Fruit fly (Drosophila melanogaster) whole organism, embryonic: ENCODE data around the gene Obp99b.

Experiments
- ATbp ChIP-seq: fragments of 200-800 bp; sonication (Bioruptor generic); optimal IDR thresholded peaks from 2 replicates; lab custom pipeline; 2017; ENCODE audit warnings: missing biosample characterization, mild to moderate bottlenecking, missing genetic modification characterization, missing genetic modification reagents
- Blimp-1 ChIP-seq: fragments of 200-800 bp; sonication (Bioruptor generic); optimal IDR thresholded peaks from 3 replicates; lab custom pipeline; 2018; ENCODE audit warnings: missing biosample characterization, missing genetic modification characterization, mild to moderate bottlenecking, moderate library complexity, missing genetic modification reagents
- CG10267 ChIP-seq: fragments of 200-800 bp; sonication (Bioruptor generic); optimal IDR thresholded peaks from 2 replicates; lab custom pipeline; 2018; ENCODE audit warnings: missing biosample characterization, mild to moderate bottlenecking, missing genetic modification characterization, moderate library complexity
- CG10979 ChIP-seq: fragments of 200-800 bp; sonication (Bioruptor generic); optimal IDR thresholded peaks from 2 replicates; lab custom pipeline; 2018; ENCODE audit warnings: missing biosample characterization, mild to moderate bottlenecking, missing genetic modification characterization, moderate library complexity
- CG11504 ChIP-seq: fragments of 200-800 bp; sonication (Bioruptor generic); optimal IDR thresholded peaks from 3 replicates; lab custom pipeline; 2019; ENCODE audit warnings: missing biosample characterization, mild to moderate bottlenecking, missing genetic modification characterization, moderate library complexity
- CG14710 ChIP-seq: fragments of 200-800 bp; sonication (Bioruptor generic); optimal IDR thresholded peaks from 3 replicates; lab custom pipeline; 2019; ENCODE audit warnings: missing biosample characterization, mild to moderate bottlenecking, missing genetic modification characterization, moderate library complexity
- CG15269 ChIP-seq: fragments of 200-800 bp; sonication (Bioruptor generic); optimal IDR thresholded peaks from 2 replicates; lab custom pipeline; 2018; ENCODE audit warnings: missing biosample characterization, mild to moderate bottlenecking, missing genetic modification characterization, moderate library complexity
- CG15514 ChIP-seq: fragments of 200-800 bp; sonication (Bioruptor generic); optimal IDR thresholded peaks from 3 replicates; lab custom pipeline; 2017; ENCODE audit warnings: missing biosample characterization, missing genetic modification characterization, mild to moderate bottlenecking, moderate library complexity, missing genetic modification reagents
- CG1603 ChIP-seq: fragments of 200-800 bp; sonication (Bioruptor generic); optimal IDR thresholded peaks from 2 replicates; lab custom pipeline; 2019; ENCODE audit warnings: missing biosample characterization, mild to moderate bottlenecking, missing genetic modification characterization, moderate library complexity
- CG17328 ChIP-seq: fragments of 200-800 bp; sonication (Bioruptor generic); IDR thresholded peaks from 2 replicates; pipeline ENCODE4 v1.3.6; 2022; ENCODE audit warnings: missing biosample characterization, missing genetic modification characterization
- CG18262 ChIP-seq: fragments of 200-800 bp; optimal IDR thresholded peaks from 3 replicates; lab custom pipeline; 2019; ENCODE audit warnings: missing biosample characterization, mild to moderate bottlenecking, missing genetic modification characterization, moderate library complexity
- CG18764 ChIP-seq: fragments of 200-800 bp; sonication (Bioruptor generic); optimal IDR thresholded peaks from 3 replicates; lab custom pipeline; 2016; ENCODE audit warnings: missing biosample characterization, missing genetic modification characterization
- CG2712 ChIP-seq: fragments of 200-800 bp; optimal IDR thresholded peaks from 3 replicates; lab custom pipeline; 2019; ENCODE audit warnings: missing biosample characterization, mild to moderate bottlenecking, missing genetic modification characterization, moderate library complexity
- CG31365 ChIP-seq: fragments of 200-800 bp; sonication (Bioruptor generic); optimal IDR thresholded peaks from 2 replicates; lab custom pipeline; 2018; ENCODE audit warnings: missing biosample characterization, mild to moderate bottlenecking, missing genetic modification characterization
- CG31441 ChIP-seq: fragments of 200-800 bp; sonication (Bioruptor generic); IDR thresholded peaks from 2 replicates; pipeline ENCODE4 v1.3.6; 2022; ENCODE audit warnings: missing biosample characterization, missing genetic modification characterization
- CG42726 ChIP-seq: fragments of 200-800 bp; sonication (Bioruptor generic); IDR thresholded peaks from 2 replicates; pipeline ENCODE4 v1.3.6; 2022; ENCODE audit warnings: missing biosample characterization, missing genetic modification characterization; ENCODE audit not compliant: partially characterized antibody
- CG4282 ChIP-seq: fragments of 200-800 bp; sonication (Bioruptor generic); optimal IDR thresholded peaks from 2 replicates; lab custom pipeline; 2016; ENCODE audit warnings: missing biosample characterization, missing genetic modification characterization
- CG4328 ChIP-seq: fragments of 200-800 bp; sonication (Bioruptor generic); optimal IDR thresholded peaks from 3 replicates; lab custom pipeline; 2017; ENCODE audit warnings: missing biosample characterization, missing genetic modification reagents, missing genetic modification characterization
- CG6683 ChIP-seq: fragments of 200-800 bp; sonication (Bioruptor generic); optimal IDR thresholded peaks from 2 replicates; lab custom pipeline; 2017; ENCODE audit warnings: missing biosample characterization, mild to moderate bottlenecking, missing genetic modification characterization, missing genetic modification reagents
- CoRest ChIP-seq: fragments of 200-800 bp; sonication (Bioruptor generic); optimal IDR thresholded peaks from 3 replicates; lab custom pipeline; 2018; ENCODE audit warnings: missing biosample characterization, mild to moderate bottlenecking, missing genetic modification characterization, moderate library complexity
- Ets65A ChIP-seq: fragments of 200-800 bp; sonication (Bioruptor generic); peaks from one replicate; lab custom pipeline; 2016; ENCODE audit warnings: missing biosample characterization, missing genetic modification characterization
- GATAe ChIP-seq: fragments of 200-800 bp; sonication (Bioruptor generic); conservative IDR thresholded peaks from 2 replicates; pipeline ENCODE4 v1.3.6; 2022; ENCODE audit warnings: missing biosample characterization, missing genetic modification characterization
- Hr51 ChIP-seq, 2 experiments: fragments of 200-800 bp; sonication (Bioruptor generic); optimal IDR thresholded peaks; 2 replicates in 1 of 2; 3 replicates in 1 of 2; lab custom pipeline; 2016 to 2018; ENCODE audit warnings: missing biosample characterization in 2 of 2, missing genetic modification characterization in 2 of 2, mild to moderate bottlenecking in 1 of 2, moderate library complexity in 1 of 2
- Nf-YB ChIP-seq: fragments of 200-800 bp; sonication (Bioruptor generic); optimal IDR thresholded peaks from 3 replicates; lab custom pipeline; 2019; ENCODE audit warnings: missing biosample characterization, mild to moderate bottlenecking, missing genetic modification characterization, moderate library complexity
- Nf-YC ChIP-seq: fragments of 200-800 bp; optimal IDR thresholded peaks from 3 replicates; lab custom pipeline; 2019; ENCODE audit warnings: missing biosample characterization, mild to moderate bottlenecking, missing genetic modification characterization, moderate library complexity
- Oli ChIP-seq: fragments of 200-800 bp; sonication (Bioruptor generic); optimal IDR thresholded peaks from 2 replicates; lab custom pipeline; 2018; ENCODE audit warnings: missing biosample characterization, mild to moderate bottlenecking, missing genetic modification characterization, moderate library complexity
- Opbp ChIP-seq: fragments of 200-800 bp; sonication (Bioruptor generic); IDR thresholded peaks from 3 replicates; pipeline ENCODE4 v1.3.6; 2022; ENCODE audit warnings: missing biosample characterization, missing genetic modification characterization; ENCODE audit not compliant: partially characterized antibody
- Pdp1 ChIP-seq, 2 experiments: fragments of 200-800 bp; sonication (Bioruptor generic); optimal IDR thresholded peaks; 3 replicates each; lab custom pipeline; 2016; ENCODE audit warnings: missing biosample characterization in 2 of 2, missing genetic modification characterization in 2 of 2, mild to moderate bottlenecking in 1 of 2, moderate library complexity in 1 of 2
- Xrp1 ChIP-seq: fragments of 200-800 bp; sonication (Bioruptor generic); IDR thresholded peaks from 2 replicates; pipeline ENCODE4 v1.3.6; 2022; ENCODE audit warnings: missing biosample characterization, missing genetic modification characterization
- ci ChIP-seq: fragments of 200-800 bp; sonication (Bioruptor generic); IDR thresholded peaks from 3 replicates; pipeline ENCODE4 v1.3.6; 2022; ENCODE audit warnings: missing biosample characterization, missing genetic modification characterization
- danr ChIP-seq: fragments of 200-800 bp; sonication (Bioruptor generic); IDR thresholded peaks from 2 replicates; pipeline ENCODE4 v1.3.6; 2022; ENCODE audit warnings: missing biosample characterization, missing genetic modification characterization
- dysf ChIP-seq: fragments of 200-800 bp; sonication (Bioruptor generic); IDR thresholded peaks from 3 replicates; pipeline ENCODE4 v1.3.6; 2022; ENCODE audit warnings: missing biosample characterization, missing genetic modification characterization
- eve ChIP-seq, 2 experiments: fragments of >200 bp; optimal IDR thresholded peaks; 2 replicates each; lab custom pipeline; 2017; ENCODE audit warnings: missing biosample characterization in 2 of 2, missing genetic modification characterization in 2 of 2
- fd64A ChIP-seq: fragments of 200-800 bp; sonication (Bioruptor generic); optimal IDR thresholded peaks from 3 replicates; lab custom pipeline; 2018; ENCODE audit warnings: missing biosample characterization, mild to moderate bottlenecking, missing genetic modification characterization
- gem ChIP-seq: fragments of 200-800 bp; sonication (Bioruptor generic); optimal IDR thresholded peaks from 2 replicates; lab custom pipeline; 2019; ENCODE audit warnings: missing biosample characterization, mild to moderate bottlenecking, missing genetic modification characterization, moderate library complexity
- grau ChIP-seq: fragments of 200-800 bp; optimal IDR thresholded peaks from 3 replicates; lab custom pipeline; 2019; ENCODE audit warnings: missing biosample characterization, mild to moderate bottlenecking, missing genetic modification characterization, moderate library complexity
- odd ChIP-seq: fragments of 200-800 bp; sonication (Bioruptor generic); optimal IDR thresholded peaks from 2 replicates; lab custom pipeline; 2017; ENCODE audit warnings: missing biosample characterization, mild to moderate bottlenecking, missing genetic modification characterization
- phol ChIP-seq: fragments of 200-800 bp; sonication (Bioruptor generic); optimal IDR thresholded peaks from 3 replicates; lab custom pipeline; 2018; ENCODE audit warnings: missing biosample characterization, mild to moderate bottlenecking, missing genetic modification characterization, moderate library complexity
- sd ChIP-seq: fragments of 200-800 bp; sonication (Bioruptor generic); optimal IDR thresholded peaks from 3 replicates; lab custom pipeline; 2018; ENCODE audit warnings: missing biosample characterization, mild to moderate bottlenecking, missing genetic modification characterization, moderate library complexity
- sens ChIP-seq: fragments of 200-800 bp; sonication (Bioruptor generic); peaks from one replicate; lab custom pipeline; 2016; ENCODE audit warnings: missing biosample characterization, missing genetic modification characterization
- tio ChIP-seq: fragments of 200-800 bp; sonication (Bioruptor generic); optimal IDR thresholded peaks from 2 replicates; lab custom pipeline; 2017; ENCODE audit warnings: missing biosample characterization, missing genetic modification characterization, inconsistent platforms

The Obp99b gene

DNA sequence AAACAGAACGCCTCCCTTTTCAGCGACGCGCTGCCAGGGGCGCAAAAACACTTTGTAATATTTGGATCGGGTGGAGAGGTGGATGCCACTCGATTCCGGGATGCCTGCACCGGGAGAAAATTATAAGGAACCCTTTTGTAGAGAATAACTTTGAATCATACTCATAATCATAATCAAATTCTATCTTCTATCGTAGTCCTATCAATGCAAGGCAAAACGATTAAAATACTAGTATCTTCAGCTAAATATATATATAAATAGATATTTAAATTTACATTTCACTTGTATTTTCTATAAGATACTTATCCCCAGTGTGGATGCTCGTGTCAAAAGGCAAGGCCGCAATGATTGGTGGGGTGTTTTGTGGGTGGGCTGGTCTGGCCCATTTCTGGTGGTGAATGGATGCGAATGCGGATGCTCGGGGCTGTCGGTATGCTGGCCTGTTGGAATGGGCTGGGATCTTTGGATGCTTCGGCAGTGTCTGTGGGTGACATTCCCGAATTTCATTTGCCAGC, 10.8 kb downstream of the Obp99b start (continued):
- no peak for TF ChIP-seq GATAe (GFP tag; lab: Robert Waterston, UW)
- TF ChIP-seq CG6683 (GFP tag; lab: Kevin White, UChicago) = no peak
- peak; percentile 52 for TF ChIP-seq gem (tag; lab: Kevin White, UChicago)
- TF ChIP-seq ci = no peak
- TF ChIP-seq Hr51 (GFP tag; optimal IDR thresholded peaks at IDR 0.05; lab: Kevin White, UChicago) = peak in 1 of 2 experiments; percentile 60
- peak; percentile 16 for TF ChIP-seq ATbp (GFP tag; lab: Kevin White, UChicago)
- TF ChIP-seq CG11504 = peak; percentile 36
- TF ChIP-seq CG31441 (GFP tag; lab: Robert Waterston, UW) = peak; percentile 46
- TF ChIP-seq fd64A (GFP tag; lab: Kevin White, UChicago) = no peak
- no peak for TF ChIP-seq eve (GFP tag; optimal IDR thresholded peaks at IDR 0.05; lab: Kevin White, UChicago)
- TF ChIP-seq dysf (GFP tag; lab: Robert Waterston, UW) = no peak
- TF ChIP-seq CG18764 (GFP tag; lab: Kevin White, UChicago) = no peak
- peak; percentile 31 for TF ChIP-seq Blimp-1 (GFP tag; lab: Kevin White, UChicago)
- TF ChIP-seq Opbp (GFP tag; lab: Robert Waterston, UW) = no peak
- TF ChIP-seq CoRest (tag; lab: Kevin White, UChicago) = peak; percentile 0
- TF ChIP-seq CG15269 (tag; lab: Kevin White, UChicago) = peak; percentile 1
- TF ChIP-seq CG17328 (GFP tag; lab: Robert Waterston, UW) = 0 out of 2 replicates have a peak, but pooled peaks have one; percentile 7
- peak; percentile 22 for TF ChIP-seq Oli
- TF ChIP-seq Nf-YC (tag; lab: Kevin White, UChicago) = peak; percentile 55
- peak; percentile 1 for TF ChIP-seq CG10267 (tag; lab: Kevin White, UChicago)
- peak; percentile 79 for TF ChIP-seq Nf-YB (GFP tag; lab: Kevin White, UChicago)
- TF ChIP-seq sd = no peak
- TF ChIP-seq grau = peak; percentile 14
- no peak for TF ChIP-seq CG15514 (GFP tag; lab: Kevin White, UChicago)
- peak; percentile 30 for TF ChIP-seq Ets65A (GFP tag; lab: Kevin White, UChicago)

DNA sequence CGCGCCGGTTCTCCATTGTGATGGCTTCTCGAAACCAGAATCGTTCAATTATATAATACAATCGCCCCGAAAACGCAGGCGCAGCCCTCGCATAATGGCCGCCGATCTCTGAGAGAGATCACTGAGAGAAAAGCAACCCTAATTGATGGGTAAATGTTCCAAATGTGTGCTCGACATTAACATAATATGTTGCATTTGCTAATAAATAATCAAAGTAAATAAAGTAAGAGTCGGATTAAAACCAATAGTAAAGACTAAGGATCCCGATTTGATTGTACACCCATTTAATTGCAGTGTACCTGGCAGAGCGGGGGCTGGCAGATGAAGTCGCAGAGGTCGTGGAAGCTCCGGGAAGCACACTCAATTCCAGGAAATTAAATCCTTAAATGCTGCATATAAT, 12.1 kb downstream of the Obp99b start:
- TF ChIP-seq Pdp1 (GFP tag; optimal IDR thresholded peaks at IDR 0.05; lab: Kevin White, UChicago) = peak in 1 of 2 experiments; percentile 52
- TF ChIP-seq Xrp1 (GFP tag; lab: Robert Waterston, UW) = peak; percentile 54; the same call in 1 of the 2 replicates
- TF ChIP-seq CG4328 (GFP tag; lab: Kevin White, UChicago) = no peak
- peak; percentile 0 for TF ChIP-seq CG11504
- no peak for TF ChIP-seq GATAe (GFP tag; lab: Robert Waterston, UW)
- peak; percentile 13 for TF ChIP-seq CG18262 (tag; lab: Kevin White, UChicago)
- no peak for TF ChIP-seq tio (GFP tag; lab: Kevin White, UChicago)
- no peak for TF ChIP-seq CG4282 (GFP tag; lab: Kevin White, UChicago)
- TF ChIP-seq CG1603 (tag; lab: Kevin White, UChicago) = peak; percentile 28
- TF ChIP-seq CG14710 (tag; lab: Kevin White, UChicago) = peak; percentile 5
- TF ChIP-seq CG42726 (GFP tag; lab: Robert Waterston, UW) = no peak
- peak; percentile 41 for TF ChIP-seq sens (GFP tag; lab: Kevin White, UChicago)
- TF ChIP-seq phol (tag; lab: Kevin White, UChicago) = peak; percentile 4
- no peak for TF ChIP-seq odd (GFP tag; lab: Kevin White, UChicago)
- TF ChIP-seq CG2712 = peak; percentile 19
- no peak for TF ChIP-seq danr (GFP tag; lab: Robert Waterston, UW)
- TF ChIP-seq CG31365 (tag; lab: Kevin White, UChicago) = no peak
- TF ChIP-seq gem (tag; lab: Kevin White, UChicago) = peak; percentile 13
- TF ChIP-seq CG10979 (tag; lab: Kevin White, UChicago) = peak; percentile 29
